Fruit fly (Drosophila melanogaster): ENCODE data around the gene Gdh.

DNA sequence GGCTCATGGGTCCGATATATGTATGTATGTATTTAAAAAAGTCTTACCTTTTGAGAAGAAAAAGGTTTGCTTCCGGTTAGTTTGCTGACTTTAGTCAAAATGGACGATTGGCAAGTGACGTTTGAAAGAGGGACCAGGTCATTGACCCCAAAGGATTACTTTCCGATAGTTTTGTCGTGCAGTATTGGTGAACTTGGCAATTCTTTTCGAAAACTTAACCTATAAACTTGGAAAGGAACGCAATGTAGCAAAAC lies 9.5 kb downstream of the Gdh start, which contains the start of gene RpS19b:
- TF ChIP-seq CG8478 (optimal IDR thresholded peaks at IDR 0.05): no peak
- no peak for TF ChIP-seq CTCF (optimal IDR thresholded peaks at IDR 0.05)

All from S2 (cell line).